Worm (Caenorhabditis elegans): ENCODE measurements around the gene his-71.

Gene his-71

ce11 chrX:7982047-7982446, at the start of gene his-71:
Gene his-71, minus strand, starts transcription at chrX:7982070.
- no peak for TF ChIP-seq unc-62 (GFP tag; optimal IDR thresholded peaks at IDR 0.05)

ce11 chrX:8030032-8030431, 48.2 kb upstream of the his-71 start:
- no peak for TF ChIP-seq unc-62 (GFP tag; optimal IDR thresholded peaks at IDR 0.05)

ce11 chrX:8029080-8029479, 47.2 kb upstream of the his-71 start, which contains the start of gene C34D10.1:
Gene C34D10.1, plus strand, starts transcription at chrX:8029479.
- TF ChIP-seq unc-62 (GFP tag; optimal IDR thresholded peaks at IDR 0.05), result no peak

ce11 chrX:8027509-8027908, 45.6 kb upstream of the his-71 start:
- no peak for TF ChIP-seq unc-62 (GFP tag; optimal IDR thresholded peaks at IDR 0.05)

- TF ChIP-seq unc-62 (GFP tag; optimal IDR thresholded peaks at IDR 0.05), result no peak
Measured at ce11 chrX:8026709-8027108, 44.8 kb upstream of the his-71 start.

ce11 chrX:8022728-8023127, 40.9 kb upstream of the his-71 start:
- TF ChIP-seq unc-62 (GFP tag; optimal IDR thresholded peaks at IDR 0.05), result no peak

- no peak for TF ChIP-seq unc-62 (GFP tag; optimal IDR thresholded peaks at IDR 0.05)
Measured at ce11 chrX:8021609-8022008, 39.7 kb upstream of the his-71 start.

ce11 chrX:8019665-8020064, 37.8 kb upstream of the his-71 start:
- TF ChIP-seq unc-62 (GFP tag; optimal IDR thresholded peaks at IDR 0.05), result no peak

- TF ChIP-seq unc-62 (GFP tag; optimal IDR thresholded peaks at IDR 0.05), result no peak
Measured at ce11 chrX:8018441-8018840, 36.6 kb upstream of the his-71 start.

ce11 chrX:8017759-8018158, 35.9 kb upstream of the his-71 start, which contains the start of gene C34D10.5:
Gene C34D10.5, plus strand, starts transcription at chrX:8018027.
- TF ChIP-seq unc-62 (GFP tag; optimal IDR thresholded peaks at IDR 0.05), result no peak

ce11 chrX:8017305-8017704, 35.4 kb upstream of the his-71 start:
- TF ChIP-seq unc-62 (GFP tag; optimal IDR thresholded peaks at IDR 0.05), result no peak

- no peak for TF ChIP-seq unc-62 (GFP tag; optimal IDR thresholded peaks at IDR 0.05)
Measured at ce11 chrX:8015889-8016288, 34.0 kb upstream of the his-71 start.

- TF ChIP-seq unc-62 (GFP tag; optimal IDR thresholded peaks at IDR 0.05), result no peak
Measured at ce11 chrX:8014407-8015003, 32.6 kb upstream of the his-71 start, which contains the start of gene unk-1. Gene unk-1, plus strand, starts transcription at chrX:8014983.

- no peak for TF ChIP-seq unc-62 (GFP tag; optimal IDR thresholded peaks at IDR 0.05)
Measured at ce11 chrX:8010652-8011051, 28.8 kb upstream of the his-71 start.

ce11 chrX:8005967-8006366, 24.1 kb upstream of the his-71 start:
- no peak for TF ChIP-seq unc-62 (GFP tag; optimal IDR thresholded peaks at IDR 0.05)

ce11 chrX:8004845-8005244, 23.0 kb upstream of the his-71 start:
- TF ChIP-seq unc-62 (GFP tag; optimal IDR thresholded peaks at IDR 0.05), result no peak

- TF ChIP-seq unc-62 (GFP tag; optimal IDR thresholded peaks at IDR 0.05), result no peak
Measured at ce11 chrX:8003663-8004062, 21.8 kb upstream of the his-71 start, which contains the start of the genes F45E1.1 and F45E1.2. Gene F45E1.1, plus strand, starts transcription at chrX:8003682. Gene F45E1.2, plus strand, starts transcription at chrX:8003733.

ce11 chrX:7998942-7999341, 17.1 kb upstream of the his-71 start:
- TF ChIP-seq unc-62 (GFP tag; optimal IDR thresholded peaks at IDR 0.05), result no peak

Data from whole organism, dauer.